Fruit fly (Drosophila melanogaster) whole organism, embryonic: Measurements from ENCODE around the gene Patsas.

Experiments used
- Antp ChIP-seq: fragments of 200-800 bp; sonication (Bioruptor generic); optimal IDR thresholded peaks from 3 replicates; lab custom pipeline; 2016; ENCODE audit warnings: missing biosample characterization, missing genetic modification characterization
- Atf-2 ChIP-seq: fragments of 200-800 bp; sonication (Bioruptor generic); optimal IDR thresholded peaks from 2 replicates; lab custom pipeline; 2016; ENCODE audit warnings: missing biosample characterization, missing genetic modification characterization
- Bdp1 ChIP-seq: fragments of 200-800 bp; sonication (Bioruptor generic); optimal IDR thresholded peaks from 3 replicates; lab custom pipeline; 2016; ENCODE audit warnings: missing biosample characterization, missing genetic modification characterization
- CG10267 ChIP-seq: fragments of 200-800 bp; sonication (Bioruptor generic); optimal IDR thresholded peaks from 2 replicates; lab custom pipeline; 2018; ENCODE audit warnings: missing biosample characterization, mild to moderate bottlenecking, missing genetic modification characterization, moderate library complexity
- CG12659 ChIP-seq: fragments of 200-800 bp; sonication (Bioruptor generic); optimal IDR thresholded peaks from 3 replicates; lab custom pipeline; 2017; ENCODE audit warnings: mild to moderate bottlenecking, missing biosample characterization, missing genetic modification reagents, missing genetic modification characterization
- CG18476 ChIP-seq: fragments of 200-800 bp; sonication (Bioruptor generic); optimal IDR thresholded peaks from 2 replicates; lab custom pipeline; 2016; ENCODE audit warnings: missing biosample characterization, mild to moderate bottlenecking, missing genetic modification characterization
- CG2678 ChIP-seq: fragments of 200-800 bp; sonication (Bioruptor generic); optimal IDR thresholded peaks from 3 replicates; lab custom pipeline; 2019; ENCODE audit warnings: missing biosample characterization, mild to moderate bottlenecking, missing genetic modification characterization, moderate library complexity
- CG2712 ChIP-seq: fragments of 200-800 bp; optimal IDR thresholded peaks from 3 replicates; lab custom pipeline; 2019; ENCODE audit warnings: missing biosample characterization, mild to moderate bottlenecking, missing genetic modification characterization, moderate library complexity
- CG2875 ChIP-seq: fragments of 200-800 bp; sonication (Bioruptor generic); optimal IDR thresholded peaks from 2 replicates; lab custom pipeline; 2017; ENCODE audit warnings: missing biosample characterization, mild to moderate bottlenecking, missing genetic modification characterization, missing genetic modification reagents
- CG33213 ChIP-seq: fragments of 200-800 bp; sonication (Bioruptor generic); optimal IDR thresholded peaks from 3 replicates; lab custom pipeline; 2016; ENCODE audit warnings: missing biosample characterization, missing genetic modification characterization
- CG33557 ChIP-seq: fragments of 200-800 bp; sonication (Bioruptor generic); optimal IDR thresholded peaks from 2 replicates; lab custom pipeline; 2019; ENCODE audit warnings: missing biosample characterization, mild to moderate bottlenecking, missing genetic modification characterization, moderate library complexity
- CG4820 ChIP-seq: fragments of 200-800 bp; sonication (Bioruptor generic); optimal IDR thresholded peaks from 3 replicates; lab custom pipeline; 2016; ENCODE audit warnings: missing biosample characterization, missing genetic modification characterization
- CG6272 ChIP-seq: fragments of 200-800 bp; sonication (Bioruptor generic); IDR thresholded peaks from 2 replicates; pipeline ENCODE4 v1.3.6; 2022; ENCODE audit warnings: missing biosample characterization, missing genetic modification characterization
- CG6654 ChIP-seq: fragments of 200-800 bp; sonication (Bioruptor generic); optimal IDR thresholded peaks from 2 replicates; lab custom pipeline; 2017; ENCODE audit warnings: missing biosample characterization, mild to moderate bottlenecking, missing genetic modification characterization
- CG6791 ChIP-seq: fragments of 200-800 bp; sonication (Bioruptor generic); IDR thresholded peaks from 3 replicates; pipeline ENCODE4 v1.3.6; 2022; ENCODE audit warnings: missing biosample characterization, missing genetic modification characterization; ENCODE audit not compliant: partially characterized antibody
- CG7786 ChIP-seq: fragments of 200-800 bp; sonication (Bioruptor generic); optimal IDR thresholded peaks from 2 replicates; lab custom pipeline; 2016; ENCODE audit warnings: missing biosample characterization, missing genetic modification characterization
- CG7963 ChIP-seq: fragments of 200-800 bp; sonication (Bioruptor generic); IDR thresholded peaks from 3 replicates; pipeline ENCODE4 v1.3.6; 2022; ENCODE audit warnings: missing biosample characterization, missing genetic modification characterization; ENCODE audit not compliant: partially characterized antibody
- CG8765 ChIP-seq: fragments of 200-800 bp; sonication (Bioruptor generic); IDR thresholded peaks from 2 replicates; pipeline ENCODE4 v1.3.6; 2022; ENCODE audit warnings: missing biosample characterization, missing genetic modification characterization
- CG9609 ChIP-seq: fragments of 200-800 bp; sonication (Bioruptor generic); optimal IDR thresholded peaks from 3 replicates; lab custom pipeline; 2016; ENCODE audit warnings: missing biosample characterization, missing genetic modification characterization
- CG9876 ChIP-seq: fragments of 200-800 bp; sonication (Bioruptor generic); optimal IDR thresholded peaks from 2 replicates; lab custom pipeline; 2016; ENCODE audit warnings: missing biosample characterization, missing genetic modification characterization
- CkIIα-i1 ChIP-seq: fragments of 200-800 bp; sonication (Bioruptor generic); IDR thresholded peaks from 2 replicates; pipeline ENCODE4 v1.3.6; 2022; ENCODE audit warnings: missing biosample characterization, missing genetic modification characterization
- Gug ChIP-seq: fragments of 200-800 bp; sonication (Bioruptor generic); IDR thresholded peaks from 4 replicates; pipeline ENCODE4 v1.3.6; 2022; ENCODE audit warnings: missing biosample characterization, missing genetic modification characterization
- HLHmδ ChIP-seq: fragments of 200-800 bp; sonication (Bioruptor generic); optimal IDR thresholded peaks from 2 replicates; lab custom pipeline; 2018; ENCODE audit warnings: missing biosample characterization, mild to moderate bottlenecking, missing genetic modification characterization, moderate library complexity
- Hr78 ChIP-seq, 2 experiments: fragments of 200-800 bp in 1 of 2; fragments of >200 bp in 1 of 2; sonication (Bioruptor generic) in 1 of 2; optimal IDR thresholded peaks; 2 replicates each; lab custom pipeline; 2017 to 2019; ENCODE audit warnings: missing biosample characterization in 2 of 2, missing genetic modification characterization in 2 of 2, mild to moderate bottlenecking in 1 of 2, moderate library complexity in 1 of 2
- MBD-R2 ChIP-seq: fragments of 200-800 bp; sonication (Bioruptor generic); IDR thresholded peaks from 2 replicates; pipeline ENCODE4 v1.3.6; 2022; ENCODE audit warnings: missing biosample characterization, missing genetic modification characterization
- Mad ChIP-seq: fragments of 200-800 bp; sonication (Bioruptor generic); optimal IDR thresholded peaks from 2 replicates; lab custom pipeline; 2016; ENCODE audit warnings: missing biosample characterization, missing genetic modification characterization
- Med ChIP-seq: fragments of 200-800 bp; sonication (Bioruptor generic); peaks from one replicate; lab custom pipeline; 2016; ENCODE audit warnings: missing biosample characterization, missing genetic modification characterization, mild to moderate bottlenecking, inconsistent platforms, moderate library complexity
- Poxn ChIP-seq: fragments of 200-800 bp; sonication (Bioruptor generic); IDR thresholded peaks from 2 replicates; pipeline ENCODE4 v1.3.6; 2022; ENCODE audit warnings: missing biosample characterization, missing genetic modification characterization
- Rfx ChIP-seq: fragments of 200-800 bp; sonication (Bioruptor generic); IDR thresholded peaks from 2 replicates; pipeline ENCODE4 v1.3.6; 2022; ENCODE audit warnings: missing biosample characterization, missing genetic modification characterization
- TFAM ChIP-seq: fragments of 200-800 bp; sonication (Bioruptor generic); optimal IDR thresholded peaks from 2 replicates; lab custom pipeline; 2017; ENCODE audit warnings: missing biosample characterization, missing genetic modification characterization, inconsistent platforms
- bbx ChIP-seq: fragments of 200-800 bp; sonication (Bioruptor generic); IDR thresholded peaks from 2 replicates; pipeline ENCODE4 v1.3.6; 2022; ENCODE audit warnings: missing biosample characterization, missing genetic modification characterization; ENCODE audit not compliant: partially characterized antibody
- br ChIP-seq: fragments of >200 bp; optimal IDR thresholded peaks from 2 replicates; lab custom pipeline; 2017
- cwo ChIP-seq: fragments of 200-800 bp; sonication (Bioruptor generic); optimal IDR thresholded peaks from 3 replicates; lab custom pipeline; 2017; ENCODE audit warnings: missing biosample characterization, missing genetic modification characterization, mild to moderate bottlenecking, moderate library complexity, missing genetic modification reagents
- disco-r ChIP-seq: fragments of 200-800 bp; sonication (Bioruptor generic); optimal IDR thresholded peaks from 2 replicates; lab custom pipeline; 2016; ENCODE audit warnings: missing biosample characterization, missing genetic modification characterization
- emc ChIP-seq: fragments of 200-800 bp; sonication (Bioruptor generic); optimal IDR thresholded peaks from 2 replicates; lab custom pipeline; 2016; ENCODE audit warnings: missing biosample characterization, missing genetic modification characterization
- en ChIP-seq: fragments of 200-800 bp; sonication (Bioruptor generic); optimal IDR thresholded peaks from 2 replicates; lab custom pipeline; 2016; ENCODE audit warnings: missing biosample characterization, missing genetic modification characterization
- gce ChIP-seq: fragments of 200-800 bp; sonication (Bioruptor generic); IDR thresholded peaks from 3 replicates; pipeline ENCODE4 v1.3.6; 2022; ENCODE audit warnings: missing biosample characterization, missing genetic modification characterization
- gro ChIP-seq: fragments of 200-800 bp; sonication (Bioruptor generic); optimal IDR thresholded peaks from 2 replicates; lab custom pipeline; 2016; ENCODE audit warnings: missing biosample characterization, missing genetic modification characterization
- gsb-n ChIP-seq: fragments of 200-800 bp; sonication (Bioruptor generic); optimal IDR thresholded peaks from 3 replicates; lab custom pipeline; 2018; ENCODE audit warnings: missing biosample characterization, mild to moderate bottlenecking, missing genetic modification characterization
- hb ChIP-seq: fragments of 200-800 bp; sonication (Bioruptor generic); IDR thresholded peaks from 3 replicates; pipeline ENCODE4 v1.3.6; 2022; ENCODE audit warnings: missing biosample characterization, missing genetic modification characterization; ENCODE audit not compliant: partially characterized antibody
- ind ChIP-seq: fragments of 200-800 bp; sonication (Bioruptor generic); optimal IDR thresholded peaks from 3 replicates; lab custom pipeline; 2016; ENCODE audit warnings: missing biosample characterization, missing genetic modification characterization
- jigr1 ChIP-seq: fragments of 200-800 bp; sonication (Bioruptor generic); IDR thresholded peaks from 3 replicates; pipeline ENCODE4 v1.3.6; 2022; ENCODE audit warnings: missing biosample characterization, missing genetic modification characterization
- jumu ChIP-seq: fragments of 200-800 bp; sonication (Bioruptor generic); optimal IDR thresholded peaks from 3 replicates; lab custom pipeline; 2016; ENCODE audit warnings: missing biosample characterization, missing genetic modification characterization
- kah ChIP-seq: fragments of 200-800 bp; sonication (Bioruptor generic); optimal IDR thresholded peaks from 2 replicates; lab custom pipeline; 2018; ENCODE audit warnings: missing biosample characterization, mild to moderate bottlenecking, missing genetic modification characterization
- kay ChIP-seq: fragments of 200-800 bp; sonication (Bioruptor generic); optimal IDR thresholded peaks from 2 replicates; lab custom pipeline; 2016; ENCODE audit warnings: missing biosample characterization, missing genetic modification characterization
- klu ChIP-seq: fragments of 200-800 bp; sonication (Bioruptor generic); IDR thresholded peaks from 2 replicates; pipeline ENCODE4 v1.3.6; 2022; ENCODE audit warnings: missing biosample characterization, missing genetic modification characterization
- pan ChIP-seq, 4 experiments: fragments of >200 bp in 3 of 4; fragments of 200-800 bp in 1 of 4; sonication (Bioruptor generic) in 1 of 4; optimal IDR thresholded peaks in 3 of 4; IDR thresholded peaks in 1 of 4; 2 replicates each; pipeline versions ENCODE4 v1.3.6 to Lab custom; 2017 to 2022; ENCODE audit warnings: missing biosample characterization in 2 of 4, missing genetic modification characterization in 2 of 4, mixed read lengths in 1 of 4
- pros ChIP-seq: fragments of 200-800 bp; sonication (Bioruptor generic); optimal IDR thresholded peaks from 3 replicates; lab custom pipeline; 2019; ENCODE audit warnings: missing biosample characterization, mild to moderate bottlenecking, missing genetic modification characterization, moderate library complexity
- shn ChIP-seq: fragments of 200-800 bp; sonication (Bioruptor generic); optimal IDR thresholded peaks from 3 replicates; lab custom pipeline; 2016; ENCODE audit warnings: missing biosample characterization, missing genetic modification characterization
- so ChIP-seq: fragments of 200-800 bp; sonication (Bioruptor generic); IDR thresholded peaks from 3 replicates; pipeline ENCODE4 v1.3.6; 2022; ENCODE audit warnings: missing biosample characterization, missing genetic modification characterization
- stwl ChIP-seq: fragments of 200-800 bp; sonication (Bioruptor generic); optimal IDR thresholded peaks from 3 replicates; lab custom pipeline; 2018; ENCODE audit warnings: missing biosample characterization, mild to moderate bottlenecking, missing genetic modification characterization, moderate library complexity
- zfh1 ChIP-seq: fragments of 200-800 bp; sonication (Bioruptor generic); IDR thresholded peaks from 3 replicates; pipeline ENCODE4 v1.3.6; 2022; ENCODE audit warnings: missing biosample characterization, missing genetic modification characterization

Gene Patsas

dm6 chr2L:12075850-12076249 lies 27.2 kb downstream of the Patsas start, which contains the start of gene CG14947 (continued):
- TF ChIP-seq CG33557 (GFP tag; lab: Kevin White, UChicago) (peak; percentile 10), pan (optimal IDR thresholded peaks at IDR 0.05; lab: Kevin White, UChicago) (no peak), pan (GFP tag; optimal IDR thresholded peaks at IDR 0.05 in 1 of 2, IDR thresholded peaks at IDR 0.05 in 1 of 2) (no peak), CG6654 (GFP tag; lab: Kevin White, UChicago) (no peak), Antp (no peak), jumu (no peak), Rfx (GFP tag; lab: Robert Waterston, UW) (no peak), CG2712 (tag; lab: Kevin White, UChicago) (peak; percentile 15), Gug (GFP tag; lab: Robert Waterston, UW) (no peak), kay (GFP tag; lab: Kevin White, UChicago) (no peak), stwl (tag; lab: Kevin White, UChicago) (peak; percentile 17), zfh1 (no peak), cwo (GFP tag; lab: Kevin White, UChicago) (no peak), Mad (no peak), CG10267 (tag; lab: Kevin White, UChicago) (no peak), Poxn (GFP tag; lab: Robert Waterston, UW) (no peak), CG33213 (GFP tag; lab: Kevin White, UChicago) (no peak), shn (GFP tag; lab: Kevin White, UChicago) (no peak), en (GFP tag; lab: Kevin White, UChicago) (no peak), CG2875 (GFP tag; lab: Kevin White, UChicago) (no peak), Med (peak; percentile 72), disco-r (no peak), gsb-n (tag; lab: Kevin White, UChicago) (peak; percentile 27), emc (GFP tag; lab: Kevin White, UChicago) (no peak), HLHmδ (GFP tag; lab: Kevin White, UChicago) (peak; percentile 59), CG9609 (GFP tag; lab: Kevin White, UChicago) (no peak), kah (GFP tag; lab: Kevin White, UChicago) (no peak), MBD-R2 (GFP tag; lab: Robert Waterston, UW) (no peak), CG12659 (no peak), pros (GFP tag; lab: Kevin White, UChicago) (no peak), Atf-2 (GFP tag; lab: Kevin White, UChicago) (no peak), Hr78 (GFP tag; optimal IDR thresholded peaks at IDR 0.05; lab: Kevin White, UChicago) (no peak), ind (no peak), Bdp1 (GFP tag; lab: Kevin White, UChicago) (no peak), hb (GFP tag; lab: Robert Waterston, UW) (no peak), CG4820 (no peak), CG2678 (tag; lab: Kevin White, UChicago) (no peak), CG8765 (GFP tag; lab: Robert Waterston, UW) (no peak), br (lab: Kevin White, UChicago) (no peak), gro (GFP tag; lab: Kevin White, UChicago) (no peak), CG9876 (GFP tag; lab: Kevin White, UChicago) (no peak), gce (GFP tag; lab: Robert Waterston, UW) (0 out of 3 replicates have a peak, but pooled peaks have one; percentile 18), bbx (no peak), klu (GFP tag; lab: Robert Waterston, UW) (no peak), CkIIα-i1 (GFP tag; lab: Robert Waterston, UW) (no peak), CG18476 (no peak), CG6791 (GFP tag; lab: Robert Waterston, UW) (no peak), TFAM (GFP tag; lab: Kevin White, UChicago) (no peak), so (GFP tag; lab: Robert Waterston, UW) (no peak), jigr1 (no peak), CG7963 (GFP tag; lab: Robert Waterston, UW) (no peak), CG7786 (no peak), CG6272 (GFP tag; lab: Robert Waterston, UW) (no peak)
